Fruit fly (Drosophila melanogaster) whole organism, wandering third instar larva: ENCODE data around the gene Uggt.

Experiments used
- Abd-B ChIP-seq: fragments of >200 bp; optimal IDR thresholded peaks from 2 replicates; lab custom pipeline; 2017; ENCODE audit warnings: missing biosample characterization, missing genetic modification characterization
- CG32264 ChIP-seq: fragments of 200-800 bp; sonication (Bioruptor generic); optimal IDR thresholded peaks from 2 replicates; lab custom pipeline; 2016; ENCODE audit warnings: missing biosample characterization, missing genetic modification characterization
- CG9705 ChIP-seq: fragments of 200-800 bp; sonication (Bioruptor generic); optimal IDR thresholded peaks from 2 replicates; lab custom pipeline; 2018; ENCODE audit warnings: missing biosample characterization, mild to moderate bottlenecking, missing genetic modification characterization
- CrebA ChIP-seq: fragments of 200-800 bp; sonication (Bioruptor generic); optimal IDR thresholded peaks from 2 replicates; lab custom pipeline; 2016; ENCODE audit warnings: missing biosample characterization, mild to moderate bottlenecking, missing genetic modification characterization, borderline replicate concordance
- Dfd ChIP-seq: fragments of >200 bp; optimal IDR thresholded peaks from 2 replicates; lab custom pipeline; 2017; ENCODE audit warnings: missing biosample characterization, missing genetic modification characterization
- Dif ChIP-seq: fragments of 200-275, 200-300 bp; sonication (Bioruptor generic); optimal IDR thresholded peaks from 2 replicates; lab custom pipeline; 2018; ENCODE audit warnings: missing biosample characterization, missing genetic modification characterization; ENCODE audit not compliant: partially characterized antibody
- HLH106 ChIP-seq: fragments of 200-800 bp; optimal IDR thresholded peaks from 3 replicates; lab custom pipeline; 2019; ENCODE audit warnings: missing biosample characterization, mild to moderate bottlenecking, missing genetic modification characterization, moderate library complexity
- Hnf4 ChIP-seq: fragments of 200-800 bp; sonication (Bioruptor generic); optimal IDR thresholded peaks from 2 replicates; lab custom pipeline; 2016; ENCODE audit warnings: missing biosample characterization, mild to moderate bottlenecking, missing genetic modification characterization
- Hr83 ChIP-seq: fragments of 200-300 bp; sonication (Bioruptor generic); optimal IDR thresholded peaks from 2 replicates; lab custom pipeline; 2016; ENCODE audit warnings: missing biosample characterization, mild to moderate bottlenecking, missing genetic modification characterization, moderate library complexity; ENCODE audit not compliant: poor library complexity, severe bottlenecking
- Jra ChIP-seq: sonication (Bioruptor generic); optimal IDR thresholded peaks from 2 replicates; lab custom pipeline; 2016; ENCODE audit warnings: missing biosample characterization, missing genetic modification characterization
- Mio ChIP-seq: sonication (Bioruptor generic); optimal IDR thresholded peaks from 2 replicates; lab custom pipeline; 2016; ENCODE audit warnings: missing biosample characterization, missing genetic modification characterization
- Myc ChIP-seq: fragments of >200 bp; optimal IDR thresholded peaks from 2 replicates; lab custom pipeline; 2017
- N ChIP-seq: fragments of >200 bp; optimal IDR thresholded peaks from 2 replicates; lab custom pipeline; 2018; ENCODE audit warnings: missing biosample characterization, missing external identifiers, missing genetic modification characterization
- OdsH ChIP-seq: fragments of 200-800 bp; sonication (Bioruptor generic); optimal IDR thresholded peaks from 2 replicates; lab custom pipeline; 2016; ENCODE audit warnings: missing biosample characterization, mild to moderate bottlenecking, missing genetic modification characterization
- Rel ChIP-seq, 2 experiments: fragments of 200-800 bp; sonication (Bioruptor generic) in 1 of 2; optimal IDR thresholded peaks; 2 replicates in 1 of 2; 3 replicates in 1 of 2; lab custom pipeline; 2016 to 2019; ENCODE audit warnings: mild to moderate bottlenecking in 2 of 2, missing biosample characterization in 2 of 2, missing genetic modification characterization in 2 of 2, moderate library complexity in 1 of 2
- Sp1 ChIP-seq: fragments of 200-800 bp; sonication (Bioruptor generic); optimal IDR thresholded peaks from 3 replicates; lab custom pipeline; 2019; ENCODE audit warnings: missing biosample characterization, mild to moderate bottlenecking, missing genetic modification characterization, moderate library complexity
- br ChIP-seq: fragments of 200-800 bp; sonication (Bioruptor generic); optimal IDR thresholded peaks from 2 replicates; lab custom pipeline; 2016; ENCODE audit warnings: missing biosample characterization, missing genetic modification characterization
- brk ChIP-seq: fragments of 200-800 bp; sonication (Bioruptor generic); optimal IDR thresholded peaks from 2 replicates; lab custom pipeline; 2016; ENCODE audit warnings: missing biosample characterization, mild to moderate bottlenecking, missing genetic modification characterization
- dl ChIP-seq, 2 experiments: fragments of 175-275, 200-275 bp in 1 of 2; fragments of 200-275 bp in 1 of 2; sonication (Bioruptor generic); optimal IDR thresholded peaks; lab custom pipeline; 2018; ENCODE audit warnings: mild to moderate bottlenecking in 2 of 2, missing biosample characterization in 2 of 2, missing genetic modification characterization in 2 of 2, moderate library complexity in 2 of 2; ENCODE audit not compliant: partially characterized antibody in 2 of 2, insufficient read depth in 1 of 2
- dmrt93B ChIP-seq: fragments of 200-800 bp; sonication (Bioruptor generic); optimal IDR thresholded peaks from 2 replicates; lab custom pipeline; 2018; ENCODE audit warnings: missing biosample characterization, mild to moderate bottlenecking, missing genetic modification characterization
- dsf ChIP-seq: sonication (Bioruptor generic); optimal IDR thresholded peaks from 2 replicates; lab custom pipeline; 2016; ENCODE audit warnings: missing biosample characterization, missing genetic modification characterization, borderline replicate concordance
- ey ChIP-seq: fragments of 200-800 bp; sonication (Bioruptor generic); optimal IDR thresholded peaks from 2 replicates; lab custom pipeline; 2016; ENCODE audit warnings: missing biosample characterization, missing genetic modification characterization
- foxo ChIP-seq, 2 experiments: fragments of 200-800 bp; sonication (Bioruptor generic); optimal IDR thresholded peaks; 2 replicates in 1 of 2; 3 replicates in 1 of 2; lab custom pipeline; 2016 to 2017; ENCODE audit warnings: missing biosample characterization in 2 of 2, missing genetic modification characterization in 2 of 2
- fru ChIP-seq: fragments of 200-800 bp; sonication (Bioruptor generic); optimal IDR thresholded peaks from 3 replicates; lab custom pipeline; 2016; ENCODE audit warnings: missing biosample characterization, mild to moderate bottlenecking, missing genetic modification characterization
- lola ChIP-seq: fragments of >200 bp; optimal IDR thresholded peaks from 2 replicates; lab custom pipeline; 2017; ENCODE audit warnings: missing biosample characterization, missing genetic modification characterization
- psq ChIP-seq: fragments of 200-800 bp; sonication (Bioruptor generic); optimal IDR thresholded peaks from 3 replicates; lab custom pipeline; 2017; ENCODE audit warnings: missing biosample characterization, mild to moderate bottlenecking, missing genetic modification characterization, moderate library complexity
- rgr ChIP-seq: fragments of 200-800 bp; sonication (Bioruptor generic); optimal IDR thresholded peaks from 3 replicates; lab custom pipeline; 2016; ENCODE audit warnings: missing biosample characterization, mild to moderate bottlenecking, missing genetic modification characterization
- sage ChIP-seq: fragments of 200-800 bp; sonication (Bioruptor generic); optimal IDR thresholded peaks from 2 replicates; lab custom pipeline; 2016; ENCODE audit warnings: missing biosample characterization, mild to moderate bottlenecking, missing genetic modification characterization
- tai ChIP-seq: sonication (Bioruptor generic); optimal IDR thresholded peaks from 2 replicates; lab custom pipeline; 2016; ENCODE audit warnings: missing biosample characterization, missing genetic modification characterization
- woc ChIP-seq: sonication (Bioruptor generic); optimal IDR thresholded peaks from 2 replicates; lab custom pipeline; 2016; ENCODE audit warnings: missing biosample characterization, mild to moderate bottlenecking, missing genetic modification characterization

Gene Uggt

DNA sequence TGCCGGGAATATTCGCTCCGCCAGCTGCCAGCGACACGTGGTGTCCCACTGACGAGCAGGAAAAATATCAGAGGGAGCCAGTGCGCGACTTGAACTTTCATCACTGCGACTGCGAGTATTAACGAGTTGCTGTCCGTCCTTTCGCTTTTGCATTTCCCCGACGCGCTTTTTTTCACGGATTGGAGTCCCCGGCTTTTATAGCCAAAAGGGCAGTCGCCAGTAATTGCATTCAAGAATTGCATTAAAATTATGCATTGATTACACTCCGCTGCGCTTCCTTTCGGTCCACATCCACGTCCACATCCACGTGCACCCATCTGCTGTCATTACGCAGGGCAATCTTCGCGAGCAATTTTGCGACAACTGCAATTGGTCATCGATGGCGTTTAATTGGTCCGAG, 38.5 kb downstream of the Uggt start, which contains the start of gene Ir75d:
Gene Ir75d (minus strand): TSS at position 101 of the 400 bp plus-strand sequence.
- TF ChIP-seq woc (GFP tag; lab: Kevin White, UChicago) (no peak), br (GFP tag; lab: Kevin White, UChicago) (no peak), CrebA (GFP tag; lab: Kevin White, UChicago) (no peak), CG9705 (no peak), Abd-B (GFP tag; lab: Kevin White, UChicago) (no peak), Rel (GFP tag; optimal IDR thresholded peaks at IDR 0.05; lab: Kevin White, UChicago) (no peak), Rel (tag; optimal IDR thresholded peaks at IDR 0.05; lab: Kevin White, UChicago) (no peak), OdsH (no peak), brk (GFP tag; lab: Kevin White, UChicago) (no peak), Myc (lab: Kevin White, UChicago) (no peak), Hr83 (GFP tag; lab: Kevin White, UChicago) (no peak), Mio (no peak), Sp1 (no peak), dl (GFP tag; optimal IDR thresholded peaks at IDR 0.05; lab: Kevin White, UChicago; ENCODE audit: insufficient read depth in 1 of 2, partially characterized antibody in 2 of 2) (no peak), sage (GFP tag; lab: Kevin White, UChicago) (no peak), tai (GFP tag; lab: Kevin White, UChicago) (no peak), psq (GFP tag; lab: Kevin White, UChicago) (no peak), fru (GFP tag; lab: Kevin White, UChicago) (no peak)

DNA sequence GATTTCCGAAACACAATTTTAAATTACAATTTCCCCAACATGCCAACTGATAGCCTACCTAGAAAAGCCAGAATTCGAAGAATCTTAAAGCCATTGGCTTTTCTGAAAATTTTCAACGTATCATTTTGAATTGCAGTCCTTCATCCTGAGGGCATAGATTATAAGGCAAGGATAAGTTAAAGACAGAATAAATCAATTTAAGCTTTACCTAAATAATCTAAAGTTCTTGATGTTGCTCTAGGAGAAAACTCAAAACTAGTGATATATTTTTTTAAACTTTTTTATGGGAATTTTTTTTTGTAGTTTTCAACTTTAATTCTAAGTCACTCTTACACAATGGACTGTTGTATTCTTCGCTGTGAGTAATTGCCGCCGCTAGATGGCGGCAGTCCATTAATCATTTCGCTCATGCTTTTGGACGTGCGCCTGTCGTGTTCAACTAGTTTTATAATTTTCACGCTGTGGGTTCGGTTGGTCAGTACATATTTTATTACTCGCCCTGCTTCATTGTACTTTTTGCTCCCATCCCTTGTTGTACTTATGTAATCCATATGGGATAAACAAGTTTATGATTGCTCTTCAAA, 41.6 kb downstream of the Uggt start, which contains the start of gene COX6AL2:
Gene COX6AL2 (minus strand): TSS at position 51 of the 584 bp plus-strand sequence.
- TF ChIP-seq ey (GFP tag; lab: Kevin White, UChicago) = no peak
- no peak for TF ChIP-seq Mio
- no peak for TF ChIP-seq OdsH
- no peak for TF ChIP-seq brk (GFP tag; lab: Kevin White, UChicago)
- TF ChIP-seq Hr83 (GFP tag; lab: Kevin White, UChicago) = no peak
- TF ChIP-seq lola (GFP tag; lab: Kevin White, UChicago) = no peak
- TF ChIP-seq dmrt93B (GFP tag; lab: Kevin White, UChicago) = no peak
- no peak for TF ChIP-seq Rel (GFP tag; optimal IDR thresholded peaks at IDR 0.05; lab: Kevin White, UChicago)
- TF ChIP-seq Rel (tag; optimal IDR thresholded peaks at IDR 0.05; lab: Kevin White, UChicago) = no peak
- no peak for TF ChIP-seq psq (GFP tag; lab: Kevin White, UChicago)
- no peak for TF ChIP-seq Dfd (GFP tag; lab: Kevin White, UChicago)

DNA sequence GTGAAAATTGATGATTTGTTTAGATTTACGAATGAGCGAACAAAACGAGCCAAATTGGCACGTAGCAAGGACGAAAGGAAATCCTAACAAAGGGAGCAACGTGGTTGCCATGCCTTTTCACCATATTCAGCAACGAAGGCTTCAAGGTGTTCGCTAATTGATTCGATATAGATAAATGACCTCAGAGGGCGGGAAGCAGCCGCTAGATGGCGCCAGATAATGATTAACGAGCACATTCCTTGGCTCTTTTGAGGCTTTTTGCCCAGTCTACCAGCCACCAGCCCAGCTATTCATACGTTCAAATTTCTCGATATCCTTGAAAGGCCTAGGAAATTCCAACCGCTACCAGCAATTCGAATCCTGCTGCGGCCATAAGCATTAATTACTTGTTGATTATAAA, 43.9 kb downstream of the Uggt start:
- TF ChIP-seq Hr83 (GFP tag; lab: Kevin White, UChicago) (no peak), lola (GFP tag; lab: Kevin White, UChicago) (no peak), Rel (GFP tag; optimal IDR thresholded peaks at IDR 0.05; lab: Kevin White, UChicago) (no peak), Rel (tag; optimal IDR thresholded peaks at IDR 0.05; lab: Kevin White, UChicago) (no peak), psq (GFP tag; lab: Kevin White, UChicago) (no peak), Dif (no peak), woc (GFP tag; lab: Kevin White, UChicago) (no peak), rgr (GFP tag; lab: Kevin White, UChicago) (no peak)

DNA sequence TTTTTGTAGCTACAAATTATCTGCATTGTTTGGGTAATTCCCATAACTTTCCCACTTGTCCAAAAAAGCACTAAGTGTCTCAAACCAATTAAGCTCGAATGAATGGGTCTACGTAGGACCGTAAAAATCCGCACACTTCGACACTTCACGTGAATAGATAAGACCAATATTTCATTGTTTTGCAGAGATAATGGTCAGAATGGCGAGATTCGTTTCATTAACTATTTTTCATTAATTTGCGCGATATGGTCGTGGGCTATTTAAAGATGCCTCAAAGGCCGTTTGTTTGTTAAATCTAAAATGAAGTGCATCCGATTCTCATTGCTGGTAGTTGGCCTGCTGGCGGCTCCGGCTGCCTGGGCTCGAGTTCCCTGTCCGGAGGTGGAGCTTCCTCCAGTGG, 44.7 kb downstream of the Uggt start, which contains the start of gene CG6839:
Gene CG6839 (plus strand): TSS at position 301 of the 400 bp plus-strand sequence.
- TF ChIP-seq HLH106 (tag; lab: Kevin White, UChicago) (no peak), woc (GFP tag; lab: Kevin White, UChicago) (no peak), Jra (GFP tag; lab: Kevin White, UChicago) (no peak), Sp1 (no peak), Hnf4 (GFP tag; lab: Kevin White, UChicago) (no peak), dsf (GFP tag; lab: Kevin White, UChicago) (no peak), fru (GFP tag; lab: Kevin White, UChicago) (no peak), tai (GFP tag; lab: Kevin White, UChicago) (no peak), dl (GFP tag; optimal IDR thresholded peaks at IDR 0.05; lab: Kevin White, UChicago; ENCODE audit: insufficient read depth in 1 of 2, partially characterized antibody in 2 of 2) (no peak), Dif (no peak), foxo (GFP tag; optimal IDR thresholded peaks at IDR 0.05; lab: Kevin White, UChicago) (no peak), dmrt93B (GFP tag; lab: Kevin White, UChicago) (no peak), CG9705 (no peak), N (GFP tag; lab: Kevin White, UChicago) (no peak), rgr (GFP tag; lab: Kevin White, UChicago) (no peak), lola (GFP tag; lab: Kevin White, UChicago) (no peak), psq (GFP tag; lab: Kevin White, UChicago) (no peak), CG32264 (GFP tag; lab: Kevin White, UChicago) (no peak)
